Worm (Caenorhabditis elegans) whole organism, L3 larva: ENCODE data around the gene T09A5.14.

Experiments used
- R02D3.7 ChIP-seq: fragments of 150-350 bp; optimal IDR thresholded peaks from 2 replicates; lab custom pipeline; 2014; ENCODE audit warnings: missing biosample characterization, missing genetic modification characterization
- ZK546.5 ChIP-seq: sonication (generic microtip); optimal IDR thresholded peaks from 2 replicates; lab custom pipeline; 2017; ENCODE audit warnings: missing biosample characterization, missing genetic modification characterization
- aly-2 ChIP-seq: fragments of 150-350 bp; optimal IDR thresholded peaks from 2 replicates; lab custom pipeline; 2014; ENCODE audit warnings: missing biosample characterization, missing genetic modification characterization
- ama-1 ChIP-seq: fragments of 150-350 bp; optimal IDR thresholded peaks from 2 replicates; lab custom pipeline; 2018
- ceh-16 ChIP-seq: sonication (generic microtip); optimal IDR thresholded peaks from 2 replicates; lab custom pipeline; 2017; ENCODE audit warnings: missing biosample characterization, missing genetic modification characterization
- ceh-28 ChIP-seq: fragments of 150-350 bp; optimal IDR thresholded peaks from 2 replicates; lab custom pipeline; 2014; ENCODE audit warnings: missing biosample characterization, missing genetic modification reagents, missing genetic modification characterization
- ceh-82 ChIP-seq: fragments of 150-350 bp; optimal IDR thresholded peaks from 2 replicates; lab custom pipeline; 2014; ENCODE audit warnings: missing biosample characterization, missing genetic modification characterization
- ceh-9 ChIP-seq: sonication (generic microtip); optimal IDR thresholded peaks from 2 replicates; lab custom pipeline; 2018; ENCODE audit warnings: missing biosample characterization, missing genetic modification characterization
- daf-12 ChIP-seq: fragments of 150-350 bp; optimal IDR thresholded peaks from 2 replicates; lab custom pipeline; 2014; ENCODE audit warnings: missing biosample characterization, missing genetic modification reagents, missing genetic modification characterization
- egl-27 ChIP-seq: sonication (generic microtip); optimal IDR thresholded peaks from 4 replicates; lab custom pipeline; 2017; ENCODE audit warnings: missing biosample characterization, missing genetic modification reagents, missing genetic modification characterization
- egl-5 ChIP-seq: fragments of 150-350 bp; optimal IDR thresholded peaks from 2 replicates; lab custom pipeline; 2017; ENCODE audit warnings: missing biosample characterization, missing genetic modification reagents, missing genetic modification characterization, inconsistent platforms
- elt-1 ChIP-seq: fragments of 150-350 bp; optimal IDR thresholded peaks from 2 replicates; lab custom pipeline; 2014; ENCODE audit warnings: missing biosample characterization, missing genetic modification characterization
- elt-2 ChIP-seq: sonication (generic microtip); optimal IDR thresholded peaks from 2 replicates; lab custom pipeline; 2016; ENCODE audit warnings: missing genetic modification reagents, mild to moderate bottlenecking, missing genetic modification characterization, missing compliant biosample characterization
- elt-3 ChIP-seq, 3 experiments: fragments of 150-350 bp in 1 of 3; sonication (generic microtip) in 2 of 3; optimal IDR thresholded peaks; 2 replicates in 2 of 3; 4 replicates in 1 of 3; lab custom pipeline; 2014 to 2017; ENCODE audit warnings: missing biosample characterization in 3 of 3, missing genetic modification characterization in 3 of 3
- eor-1 ChIP-seq, 2 experiments: fragments of 150-350 bp; optimal IDR thresholded peaks; 2 replicates each; lab custom pipeline; 2014 to 2018; ENCODE audit warnings: missing biosample characterization in 2 of 2, missing genetic modification characterization in 2 of 2
- fkh-10 ChIP-seq: sonication (generic microtip); optimal IDR thresholded peaks from 2 replicates; lab custom pipeline; 2017; ENCODE audit warnings: missing biosample characterization, missing genetic modification reagents, missing genetic modification characterization
- fkh-2 ChIP-seq: fragments of 150-350 bp; optimal IDR thresholded peaks from 2 replicates; lab custom pipeline; 2014; ENCODE audit warnings: missing biosample characterization, missing genetic modification reagents, missing genetic modification characterization
- fos-1 ChIP-seq: fragments of 150-350 bp; optimal IDR thresholded peaks from 2 replicates; lab custom pipeline; 2014; ENCODE audit warnings: missing biosample characterization, missing genetic modification characterization
- hmg-11 ChIP-seq: sonication (generic microtip); optimal IDR thresholded peaks from 2 replicates; lab custom pipeline; 2016; ENCODE audit warnings: missing genetic modification characterization, missing compliant biosample characterization
- jun-1 ChIP-seq: fragments of 150-350 bp; optimal IDR thresholded peaks from 2 replicates; lab custom pipeline; 2014; ENCODE audit warnings: missing biosample characterization, missing genetic modification reagents, missing genetic modification characterization
- lin-15B ChIP-seq: fragments of 150-350 bp; optimal IDR thresholded peaks from 2 replicates; lab custom pipeline; 2014; ENCODE audit warnings: missing biosample characterization, missing genetic modification characterization
- lin-39 ChIP-seq: fragments of 150-350 bp; optimal IDR thresholded peaks from 2 replicates; lab custom pipeline; 2018; ENCODE audit warnings: missing biosample characterization, missing genetic modification reagents, missing genetic modification characterization
- lsy-12 ChIP-seq: sonication (generic microtip); optimal IDR thresholded peaks from 2 replicates; lab custom pipeline; 2016; ENCODE audit warnings: mild to moderate bottlenecking, missing genetic modification characterization, missing compliant biosample characterization
- mdl-1 ChIP-seq: fragments of 150-350 bp; optimal IDR thresholded peaks from 2 replicates; lab custom pipeline; 2014; ENCODE audit warnings: missing biosample characterization, missing genetic modification characterization
- nfya-1 ChIP-seq: sonication (generic microtip); optimal IDR thresholded peaks from 2 replicates; lab custom pipeline; 2017; ENCODE audit warnings: missing genetic modification characterization, mild to moderate bottlenecking, missing compliant biosample characterization, antibody characterized with exemption, moderate library complexity; ENCODE audit not compliant: insufficient read depth
- nhr-11 ChIP-seq: fragments of 150-350 bp; optimal IDR thresholded peaks from 2 replicates; lab custom pipeline; 2014; ENCODE audit warnings: missing biosample characterization, missing genetic modification characterization
- nhr-12 ChIP-seq: fragments of 150-350 bp; optimal IDR thresholded peaks from 2 replicates; lab custom pipeline; 2014; ENCODE audit warnings: missing biosample characterization, missing genetic modification characterization
- nhr-23 ChIP-seq: fragments of 150-350 bp; optimal IDR thresholded peaks from 2 replicates; lab custom pipeline; 2014; ENCODE audit warnings: missing biosample characterization, missing genetic modification reagents, missing genetic modification characterization
- nhr-237 ChIP-seq: fragments of 150-350 bp; optimal IDR thresholded peaks from 2 replicates; lab custom pipeline; 2014; ENCODE audit warnings: missing biosample characterization, missing genetic modification characterization
- nhr-25 ChIP-seq: sonication (generic microtip); optimal IDR thresholded peaks from 2 replicates; lab custom pipeline; 2017; ENCODE audit warnings: missing biosample characterization, missing genetic modification characterization
- nhr-28 ChIP-seq: fragments of 150-350 bp; optimal IDR thresholded peaks from 2 replicates; lab custom pipeline; 2014; ENCODE audit warnings: missing biosample characterization, missing genetic modification characterization
- nhr-43 ChIP-seq: sonication (generic microtip); optimal IDR thresholded peaks from 2 replicates; lab custom pipeline; 2016; ENCODE audit warnings: mild to moderate bottlenecking, missing genetic modification characterization, missing compliant biosample characterization; ENCODE audit not compliant: poor library complexity, severe bottlenecking
- nhr-67 ChIP-seq: fragments of 150-350 bp; optimal IDR thresholded peaks from 2 replicates; lab custom pipeline; 2014; ENCODE audit warnings: missing biosample characterization, missing genetic modification characterization
- nhr-76 ChIP-seq: fragments of 150-350 bp; sonication (generic microtip); optimal IDR thresholded peaks from 5 replicates; lab custom pipeline; 2014; ENCODE audit warnings: missing biosample characterization, missing genetic modification characterization
- pha-4 ChIP-seq: fragments of 150-350 bp; optimal IDR thresholded peaks from 2 replicates; lab custom pipeline; 2014; ENCODE audit warnings: missing biosample characterization, missing genetic modification reagents, missing genetic modification characterization
- pqm-1 ChIP-seq: fragments of 150-350 bp; optimal IDR thresholded peaks from 2 replicates; lab custom pipeline; 2017; ENCODE audit warnings: missing biosample characterization, missing genetic modification characterization, inconsistent platforms
- sea-2 ChIP-seq: fragments of 150-350 bp; sonication (generic microtip); optimal IDR thresholded peaks from 4 replicates; lab custom pipeline; 2014; ENCODE audit warnings: missing biosample characterization, missing genetic modification reagents, missing genetic modification characterization
- skn-1 ChIP-seq: fragments of 150-350 bp; optimal IDR thresholded peaks from 2 replicates; lab custom pipeline; 2014; ENCODE audit warnings: missing biosample characterization, missing genetic modification characterization
- snpc-4 ChIP-seq: fragments of 150-350 bp; optimal IDR thresholded peaks from 2 replicates; lab custom pipeline; 2014; ENCODE audit warnings: missing biosample characterization, missing genetic modification characterization
- tbx-2 ChIP-seq: sonication (generic microtip); optimal IDR thresholded peaks from 2 replicates; lab custom pipeline; 2016; ENCODE audit warnings: mild to moderate bottlenecking, missing genetic modification characterization, missing compliant biosample characterization
- unc-39 ChIP-seq: sonication (generic microtip); optimal IDR thresholded peaks from 4 replicates; lab custom pipeline; 2017; ENCODE audit warnings: missing biosample characterization, missing genetic modification characterization
- unc-62 ChIP-seq: fragments of 150-350 bp; sonication (generic microtip); optimal IDR thresholded peaks from 4 replicates; lab custom pipeline; 2014; ENCODE audit warnings: missing biosample characterization, missing genetic modification reagents, missing genetic modification characterization
- zag-1 ChIP-seq: fragments of 150-350 bp; optimal IDR thresholded peaks from 2 replicates; lab custom pipeline; 2014; ENCODE audit warnings: missing biosample characterization, missing genetic modification characterization
- ztf-11 ChIP-seq: fragments of 150-350 bp; optimal IDR thresholded peaks from 2 replicates; lab custom pipeline; 2014; ENCODE audit warnings: missing biosample characterization, missing genetic modification characterization
- ztf-4 ChIP-seq: fragments of 150-350 bp; optimal IDR thresholded peaks from 2 replicates; lab custom pipeline; 2014; ENCODE audit warnings: missing biosample characterization, missing genetic modification characterization

The T09A5.14 gene

ce11 chrII:7836613-7837226 is 4.6 kb downstream of the T09A5.14 start:
- no peak for TF ChIP-seq elt-2 (tag; lab: Kevin White, UChicago)
- TF ChIP-seq zag-1 (tag; lab: Kevin White, UChicago) = no peak
- no peak for TF ChIP-seq elt-3 (tag; optimal IDR thresholded peaks at IDR 0.05; lab: Kevin White, UChicago)
- no peak for TF ChIP-seq unc-39 (tag; lab: Kevin White, UChicago)
- no peak for TF ChIP-seq jun-1 (tag; lab: Kevin White, UChicago)
- no peak for TF ChIP-seq ceh-16
- no peak for TF ChIP-seq nhr-12
- TF ChIP-seq egl-27 (tag; lab: Kevin White, UChicago) = no peak
- no peak for TF ChIP-seq ztf-11 (tag; lab: Kevin White, UChicago)
- TF ChIP-seq snpc-4 (tag; lab: Kevin White, UChicago) = no peak
- no peak for TF ChIP-seq nhr-23 (tag; lab: Kevin White, UChicago)
- TF ChIP-seq nhr-67 (tag; lab: Kevin White, UChicago) = no peak
- TF ChIP-seq ceh-82 = no peak
- no peak for TF ChIP-seq ztf-4 (tag; lab: Kevin White, UChicago)
- no peak for TF ChIP-seq eor-1 (tag; optimal IDR thresholded peaks at IDR 0.05; lab: Kevin White, UChicago)
- no peak for TF ChIP-seq daf-12 (tag; lab: Kevin White, UChicago)
- TF ChIP-seq nhr-43 = no peak
- no peak for TF ChIP-seq tbx-2 (tag; lab: Kevin White, UChicago)
- no peak for TF ChIP-seq nhr-76 (tag; lab: Kevin White, UChicago)
- no peak for TF ChIP-seq ama-1
- TF ChIP-seq lin-15B (tag; lab: Kevin White, UChicago) = no peak
- TF ChIP-seq R02D3.7 (tag; lab: Kevin White, UChicago) = no peak
- no peak for TF ChIP-seq aly-2 (tag; lab: Kevin White, UChicago)
- TF ChIP-seq skn-1 (tag; lab: Kevin White, UChicago) = no peak
- TF ChIP-seq unc-62 = peak; percentile 47
- no peak for TF ChIP-seq ceh-28 (tag; lab: Kevin White, UChicago)
- no peak for TF ChIP-seq lsy-12 (tag; lab: Kevin White, UChicago)
- TF ChIP-seq fkh-2 = no peak
- TF ChIP-seq pqm-1 = no peak
- no peak for TF ChIP-seq nhr-28 (tag; lab: Kevin White, UChicago)
- TF ChIP-seq lin-39 = peak; percentile 59
- TF ChIP-seq elt-1 = no peak
- peak; percentile 37 for TF ChIP-seq nhr-11 (tag; lab: Kevin White, UChicago)
- peak; percentile 12 for TF ChIP-seq nfya-1 (tag; lab: Kevin White, UChicago)
- no peak for TF ChIP-seq mdl-1 (tag; lab: Kevin White, UChicago)
- no peak for TF ChIP-seq pha-4 (tag; lab: Kevin White, UChicago)
- no peak for TF ChIP-seq sea-2 (GFP tag; lab: Kevin White, UChicago)
- TF ChIP-seq hmg-11 = no peak
- TF ChIP-seq egl-5 (tag; lab: Kevin White, UChicago) = peak; percentile 80
- TF ChIP-seq ZK546.5 (tag; lab: Kevin White, UChicago) = no peak

- TF ChIP-seq sea-2 (GFP tag; lab: Kevin White, UChicago) (peak; percentile 5), ceh-9 (tag; lab: Kevin White, UChicago) (no peak), unc-39 (tag; lab: Kevin White, UChicago) (no peak), jun-1 (tag; lab: Kevin White, UChicago) (no peak), fos-1 (tag; lab: Kevin White, UChicago) (no peak), daf-12 (tag; lab: Kevin White, UChicago) (no peak), fkh-2 (peak; percentile 51), lin-39 (peak; percentile 91), fkh-10 (GFP tag; lab: Kevin White, UChicago) (no peak), elt-3 (tag; optimal IDR thresholded peaks at IDR 0.05; lab: Kevin White, UChicago) (no peak), elt-1 (no peak), nhr-76 (tag; lab: Kevin White, UChicago) (no peak), lsy-12 (tag; lab: Kevin White, UChicago) (no peak), elt-2 (tag; lab: Kevin White, UChicago) (no peak), tbx-2 (tag; lab: Kevin White, UChicago) (no peak), nhr-25 (tag; lab: Kevin White, UChicago) (no peak), pha-4 (tag; lab: Kevin White, UChicago) (peak; percentile 1), nfya-1 (tag; lab: Kevin White, UChicago) (peak; percentile 46), aly-2 (tag; lab: Kevin White, UChicago) (no peak), pqm-1 (no peak), R02D3.7 (tag; lab: Kevin White, UChicago) (no peak), ceh-16 (no peak), ceh-82 (no peak), ama-1 (no peak), nhr-237 (no peak)
Observed at ce11 chrII:7838661-7839060, 6.5 kb downstream of the T09A5.14 start.
